Fruit fly (Drosophila melanogaster): ENCODE results near the gene CG16953.
A peak's percentile ranks its signal among the peaks of the same experiment; 100 is the strongest.

The CG16953 gene

DNA sequence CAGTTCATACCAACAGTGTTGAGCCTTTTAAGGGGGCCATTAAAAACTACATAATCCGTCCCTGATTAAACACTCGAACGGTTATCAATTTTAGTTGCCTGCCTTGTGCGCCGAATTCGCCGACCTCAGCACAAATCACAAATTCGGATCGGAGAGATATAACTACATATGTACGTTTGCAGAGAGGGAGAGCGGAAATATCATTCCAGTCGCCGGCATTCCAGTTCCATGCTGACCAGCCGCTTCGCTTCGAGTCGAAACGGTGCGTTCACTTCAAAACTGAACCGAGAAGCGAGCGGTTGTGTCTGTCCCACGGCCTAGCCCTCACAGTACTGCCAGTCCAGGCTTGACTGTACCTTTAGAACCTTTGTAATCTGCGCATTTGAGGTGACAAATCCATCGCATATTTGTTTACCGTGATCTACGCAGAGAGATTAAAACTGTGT lies 11.1 kb downstream of the CG16953 start:
- peak; percentile 72 for TF ChIP-seq noc (tag; optimal IDR thresholded peaks at IDR 0.05)

DNA sequence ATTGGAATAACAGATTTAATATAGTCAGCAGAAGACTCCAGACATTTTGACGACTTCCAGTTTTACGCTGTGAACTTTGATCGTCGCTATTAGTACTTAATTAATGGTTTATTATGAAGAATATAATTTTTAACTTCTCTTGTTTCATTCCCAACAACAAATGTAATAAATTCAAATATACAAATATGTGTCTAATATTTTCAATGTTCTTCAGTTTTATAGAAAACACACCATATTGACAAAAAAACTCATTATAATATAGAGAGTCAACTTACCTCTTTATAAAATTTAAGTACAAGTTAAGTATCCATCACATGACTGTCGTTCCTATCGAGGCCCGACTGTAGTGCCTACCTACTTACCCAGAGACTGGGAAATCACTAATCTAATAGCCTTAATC lies 12.3 kb downstream of the CG16953 start:
- no peak for TF ChIP-seq noc (tag; optimal IDR thresholded peaks at IDR 0.05)

- TF ChIP-seq noc (tag; optimal IDR thresholded peaks at IDR 0.05) = no peak
These were observed 18.0 kb downstream of the CG16953 start for dm6 chr3R:20567507-20568222.

- TF ChIP-seq noc (tag; optimal IDR thresholded peaks at IDR 0.05) = no peak
These were observed 20.1 kb downstream of the CG16953 start for dm6 chr3R:20565546-20565948.

dm6 chr3R:20563830-20564421 lies 21.7 kb downstream of the CG16953 start, which contains the start of gene CG10877:
Gene CG10877 (minus strand): TSS chr3R:20564067.
- TF ChIP-seq noc (tag; optimal IDR thresholded peaks at IDR 0.05) = no peak

DNA sequence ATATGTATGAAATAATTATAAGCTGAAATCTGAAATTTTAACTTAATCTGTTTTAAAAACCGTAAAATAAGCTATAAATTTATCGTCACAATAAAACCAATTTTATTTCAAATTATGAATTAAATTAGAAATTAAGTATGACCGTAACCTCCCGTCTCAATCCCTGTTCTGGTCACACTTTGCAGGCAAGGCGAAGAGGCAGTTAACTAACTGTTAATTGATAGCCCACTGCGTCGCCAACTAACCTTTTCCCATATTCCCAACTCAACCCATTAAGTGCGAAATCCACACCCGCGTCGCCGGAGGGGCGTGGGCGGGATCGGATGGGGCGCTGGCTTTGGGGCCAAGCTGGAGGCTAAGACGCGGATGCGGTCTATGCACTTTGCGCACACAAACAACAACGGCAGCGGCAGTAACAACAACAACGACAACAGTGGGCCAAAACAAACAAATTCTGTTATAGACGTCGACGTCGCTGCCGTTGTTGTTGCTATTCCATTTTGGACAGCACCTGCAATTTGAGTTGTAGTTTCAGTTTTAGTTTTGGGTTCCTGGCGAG lies 24.9 kb downstream of the CG16953 start, which contains the start of gene CG5191:
Gene CG5191 (plus strand): TSS at position 198 of the 559 bp plus-strand sequence.
- no peak for TF ChIP-seq noc (tag; optimal IDR thresholded peaks at IDR 0.05)

- TF ChIP-seq noc (tag; optimal IDR thresholded peaks at IDR 0.05) = no peak
These were observed 25.5 kb downstream of the CG16953 start, which contains the start of gene CG15922 for dm6 chr3R:20560019-20560667. Gene CG15922 (minus strand): TSS chr3R:20560280.

DNA sequence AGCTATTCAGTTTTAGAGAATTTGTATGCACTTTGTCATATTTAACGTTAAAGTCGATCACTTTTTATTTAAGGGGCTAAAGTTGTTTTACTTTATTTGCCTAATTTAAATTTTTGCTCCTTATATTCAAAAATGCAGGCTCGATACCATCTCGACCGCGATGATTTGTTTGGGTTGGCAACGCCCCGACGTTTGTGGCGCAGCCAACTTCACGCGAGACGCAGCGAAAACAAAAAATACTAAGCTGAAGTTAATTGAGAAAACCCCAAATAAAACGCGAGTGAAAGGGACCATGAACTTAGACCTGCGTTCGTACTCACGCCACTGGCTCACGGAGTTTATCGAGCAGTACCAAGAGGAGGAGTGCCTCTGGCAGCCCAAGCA lies 27.5 kb downstream of the CG16953 start:
- no peak for TF ChIP-seq noc (tag; optimal IDR thresholded peaks at IDR 0.05)

dm6 chr3R:20557415-20558105 lies 28.1 kb downstream of the CG16953 start, which contains the start of the genes DPCoAC and CG5180:
Gene DPCoAC (minus strand): TSS chr3R:20557667.
Gene CG5180 (plus strand): TSS chr3R:20557930.
- TF ChIP-seq noc (tag; optimal IDR thresholded peaks at IDR 0.05) = peak; percentile 36

- no peak for TF ChIP-seq noc (tag; optimal IDR thresholded peaks at IDR 0.05)
These were observed 28.6 kb downstream of the CG16953 start for dm6 chr3R:20557114-20557414.

- TF ChIP-seq noc (tag; optimal IDR thresholded peaks at IDR 0.05) = peak; percentile 87
These were observed 29.1 kb downstream of the CG16953 start for dm6 chr3R:20556281-20557113.

dm6 chr3R:20555720-20556280 lies 29.8 kb downstream of the CG16953 start:
- TF ChIP-seq noc (tag; optimal IDR thresholded peaks at IDR 0.05) = no peak

DNA sequence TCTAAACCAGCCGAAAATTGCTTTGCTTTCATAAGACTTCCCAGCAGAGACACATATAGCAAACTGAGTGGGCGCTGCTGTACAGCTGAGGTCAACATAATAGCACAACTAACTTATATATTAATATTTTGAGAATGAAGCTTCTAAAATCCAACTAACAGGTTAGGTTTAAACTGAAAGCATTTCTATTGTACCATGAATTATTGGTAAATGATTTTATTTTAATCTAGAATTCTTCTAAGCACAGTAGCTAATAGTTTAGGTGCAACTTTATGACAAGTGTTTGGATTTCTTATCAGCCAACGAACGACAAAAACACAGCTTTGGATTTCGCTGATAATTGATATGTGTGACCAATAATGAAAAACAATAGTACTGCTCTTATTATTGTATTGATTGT lies 30.6 kb downstream of the CG16953 start:
- TF ChIP-seq noc (tag; optimal IDR thresholded peaks at IDR 0.05) = peak; percentile 39

dm6 chr3R:20554300-20554699 lies 31.3 kb downstream of the CG16953 start, which contains the start of gene att-ORFB:
Gene att-ORFB (minus strand): TSS chr3R:20554400.
- no peak for TF ChIP-seq noc (tag; optimal IDR thresholded peaks at IDR 0.05)

- TF ChIP-seq noc (tag; optimal IDR thresholded peaks at IDR 0.05) = no peak
These were observed 33.5 kb downstream of the CG16953 start, which contains the start of gene Stat92E for dm6 chr3R:20552093-20552492. Gene Stat92E (minus strand): TSS chr3R:20552311.
